Worm (Caenorhabditis elegans) whole organism, mixed stage, embryonic: ENCODE results near the gene W09B6.4.

Experiments used
- bed-3 ChIP-seq: fragments of 200-800 bp; sonication (Bioruptor generic); optimal IDR thresholded peaks from 3 replicates; lab custom pipeline; 2018; ENCODE audit warnings: mild to moderate bottlenecking, missing genetic modification characterization, moderate library complexity, missing compliant biosample characterization
- ces-1 ChIP-seq: fragments of 150-350 bp; optimal IDR thresholded peaks from 2 replicates; lab custom pipeline; 2014; ENCODE audit warnings: missing biosample characterization, missing genetic modification reagents, missing genetic modification characterization
- elt-3 ChIP-seq: fragments of 150-350 bp; optimal IDR thresholded peaks from 2 replicates; lab custom pipeline; 2014; ENCODE audit warnings: missing biosample characterization, missing genetic modification characterization
- flh-1 ChIP-seq: fragments of 200-800 bp; sonication (Bioruptor generic); optimal IDR thresholded peaks from 2 replicates; lab custom pipeline; 2018; ENCODE audit warnings: mild to moderate bottlenecking, missing genetic modification characterization, moderate library complexity, missing compliant biosample characterization
- mep-1 ChIP-seq: fragments of 150-350 bp; optimal IDR thresholded peaks from 2 replicates; lab custom pipeline; 2017; ENCODE audit warnings: missing biosample characterization, missing genetic modification reagents, missing genetic modification characterization, inconsistent platforms
- nhr-12 ChIP-seq: fragments of 150-350 bp; optimal IDR thresholded peaks from 2 replicates; lab custom pipeline; 2014; ENCODE audit warnings: missing biosample characterization, missing genetic modification characterization
- nhr-28 ChIP-seq: fragments of 150-350 bp; optimal IDR thresholded peaks from 2 replicates; lab custom pipeline; 2014; ENCODE audit warnings: missing biosample characterization, missing genetic modification characterization
- pha-4 ChIP-seq: fragments of 150-350 bp; optimal IDR thresholded peaks from 2 replicates; lab custom pipeline; 2018; ENCODE audit warnings: missing biosample characterization, missing genetic modification reagents, missing genetic modification characterization
- snpc-4 ChIP-seq: fragments of 150-350 bp; optimal IDR thresholded peaks from 2 replicates; lab custom pipeline; 2014; ENCODE audit warnings: missing biosample characterization, missing genetic modification characterization
- unc-62 ChIP-seq: fragments of 150-350 bp; optimal IDR thresholded peaks from 2 replicates; lab custom pipeline; 2014; ENCODE audit warnings: missing biosample characterization, missing genetic modification reagents, missing genetic modification characterization
- ztf-11 ChIP-seq: fragments of 150-350 bp; optimal IDR thresholded peaks from 2 replicates; lab custom pipeline; 2014; ENCODE audit warnings: missing biosample characterization, missing genetic modification characterization

ce11 chrII:1090743-1091142, 49.9 kb downstream of the W09B6.4 start:
- TF ChIP-seq flh-1 (GFP tag; lab: Kevin White, UChicago) (no peak), ztf-11 (tag; lab: Kevin White, UChicago) (no peak), bed-3 (no peak), mep-1 (tag; lab: Kevin White, UChicago) (no peak), pha-4 (tag; lab: Kevin White, UChicago) (no peak), elt-3 (tag; lab: Kevin White, UChicago) (no peak), unc-62 (GFP tag; lab: Kevin White, UChicago) (no peak), nhr-28 (tag; lab: Kevin White, UChicago) (no peak), snpc-4 (tag; lab: Kevin White, UChicago) (no peak), nhr-12 (tag; lab: Kevin White, UChicago) (no peak), ces-1 (GFP tag; lab: Kevin White, UChicago) (no peak)
